Fruit fly (Drosophila melanogaster): Measurements from ENCODE around the gene CG32532.

dm6 chrX:19494830-19495610 lies 52.3 kb downstream of the CG32532 start, which contains the start of the genes ksh, CG14200 and Pfrx:
- TF ChIP-seq CG14655 (GFP tag; optimal IDR thresholded peaks at IDR 0.05) (no peak), Pif1B (GFP tag; optimal IDR thresholded peaks at IDR 0.05) (no peak), Snoo (tag; optimal IDR thresholded peaks at IDR 0.05) (no peak), CG9948 (tag; optimal IDR thresholded peaks at IDR 0.05) (no peak), Pif1A (GFP tag; optimal IDR thresholded peaks at IDR 0.05) (no peak), CG8159 (tag; optimal IDR thresholded peaks at IDR 0.05) (no peak), CG8301 (tag; optimal IDR thresholded peaks at IDR 0.05) (no peak), CG13204 (GFP tag; optimal IDR thresholded peaks at IDR 0.05) (no peak), CG15710 (tag; optimal IDR thresholded peaks at IDR 0.05) (no peak), CG4496 (GFP tag; IDR thresholded peaks at IDR 0.05) (no peak), EcR (GFP tag; optimal IDR thresholded peaks at IDR 0.05) (no peak), Ets98B (GFP tag; IDR thresholded peaks at IDR 0.05) (no peak)

Data from whole organism, pupa.